Worm (Caenorhabditis elegans) whole organism, L2 larva: ENCODE results near the gene lido-15.

ENCODE experiments used
- ceh-82 ChIP-seq: fragments of 150-350 bp; optimal IDR thresholded peaks from 2 replicates; lab custom pipeline; 2014; ENCODE audit warnings: missing biosample characterization, missing genetic modification characterization
- elt-1 ChIP-seq: fragments of 150-350 bp; optimal IDR thresholded peaks from 2 replicates; lab custom pipeline; 2014; ENCODE audit warnings: missing biosample characterization, missing genetic modification characterization
- nhr-77 ChIP-seq: fragments of 150-350 bp; optimal IDR thresholded peaks from 2 replicates; lab custom pipeline; 2014; ENCODE audit warnings: missing biosample characterization, missing genetic modification characterization
- skn-1 ChIP-seq: sonication (generic microtip); optimal IDR thresholded peaks from 2 replicates; lab custom pipeline; 2017; ENCODE audit warnings: missing biosample characterization, missing genetic modification characterization
- zag-1 ChIP-seq: fragments of 150-350 bp; optimal IDR thresholded peaks from 2 replicates; lab custom pipeline; 2014; ENCODE audit warnings: missing biosample characterization, missing genetic modification characterization

DNA sequence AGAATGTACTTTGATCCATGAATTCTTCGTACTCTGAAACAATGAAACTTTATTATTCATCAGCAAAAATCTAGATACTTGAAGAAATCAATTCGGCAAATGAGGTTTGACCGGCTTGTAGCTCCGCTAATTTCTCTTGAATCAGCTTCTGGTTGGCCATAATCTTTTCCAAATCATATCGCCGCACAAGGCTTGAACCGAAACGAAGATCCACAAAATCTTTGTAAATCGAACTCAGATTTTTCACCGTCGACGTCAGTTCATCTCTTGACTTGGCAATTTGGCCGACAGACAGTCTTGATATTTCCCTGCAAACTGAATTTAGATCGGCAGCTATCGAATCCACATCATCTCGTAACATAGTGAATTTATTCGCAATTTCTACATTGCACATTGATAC is 6.6 kb upstream of the lido-15 start:
- TF ChIP-seq elt-1 (no peak), zag-1 (tag; lab: Kevin White, UChicago) (no peak), ceh-82 (no peak), nhr-77 (no peak), skn-1 (tag; lab: Kevin White, UChicago) (no peak)
